Worm (Caenorhabditis elegans): ENCODE results near the gene F47D12.6.

Gene F47D12.6

DNA sequence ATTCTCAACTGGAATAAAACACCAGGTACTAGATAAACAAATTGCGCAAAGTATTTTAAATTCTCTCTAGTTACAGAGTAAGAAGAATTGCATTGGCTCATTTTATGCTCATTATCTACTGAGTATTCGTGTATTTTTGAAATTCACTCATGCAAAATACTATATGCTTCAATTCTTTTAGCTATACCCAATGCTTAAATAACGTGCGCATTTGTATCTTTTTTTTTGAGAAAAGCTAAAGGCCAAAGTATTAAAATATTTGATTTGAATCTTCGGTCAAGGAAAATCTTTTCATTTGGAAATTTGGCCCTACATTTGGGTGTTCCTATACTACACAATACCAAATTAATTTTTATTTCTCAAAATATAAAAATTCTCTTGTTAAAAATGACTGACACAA is 25.1 kb downstream of the F47D12.6 start, which contains the start of gene srg-4:
Gene srg-4, minus strand, starts transcription at position 101 of the 400 bp plus-strand sequence.
- TF ChIP-seq hmg-11 (tag; optimal IDR thresholded peaks at IDR 0.05): no peak
- no peak for TF ChIP-seq nhr-12 (tag; optimal IDR thresholded peaks at IDR 0.05)
- no peak for TF ChIP-seq nhr-43 (tag; optimal IDR thresholded peaks at IDR 0.05; ENCODE audit: poor library complexity, severe bottlenecking)
- no peak for TF ChIP-seq ceh-28 (tag; optimal IDR thresholded peaks at IDR 0.05)
- TF ChIP-seq fkh-10 (GFP tag; optimal IDR thresholded peaks at IDR 0.05): no peak
- TF ChIP-seq mdl-1 (tag; optimal IDR thresholded peaks at IDR 0.05): no peak
- TF ChIP-seq mml-1 (tag; optimal IDR thresholded peaks at IDR 0.05): no peak

DNA sequence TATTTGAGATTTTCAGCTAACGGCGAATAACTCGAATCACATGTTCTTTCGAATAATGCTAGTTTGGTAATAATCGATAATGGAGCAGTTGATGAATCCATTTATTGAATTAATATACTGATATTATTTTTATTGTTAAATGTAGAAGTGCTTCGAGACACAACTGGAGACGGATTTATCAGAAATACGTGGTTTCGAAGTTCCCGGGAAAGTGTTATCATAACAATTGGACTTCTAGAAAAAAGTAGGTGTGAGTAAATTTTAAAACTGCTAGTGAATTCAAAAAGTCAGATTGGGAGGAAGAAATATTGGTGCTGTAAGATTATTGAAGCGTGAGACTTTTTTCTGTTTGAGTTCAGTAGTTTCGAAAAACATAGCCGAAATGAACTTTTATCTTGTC is 27.0 kb downstream of the F47D12.6 start, which contains the start of gene srg-2:
Gene srg-2, minus strand, starts transcription at position 101 of the 400 bp plus-strand sequence.
- TF ChIP-seq nhr-23 (tag; optimal IDR thresholded peaks at IDR 0.05) (no peak), nhr-43 (tag; optimal IDR thresholded peaks at IDR 0.05; ENCODE audit: poor library complexity, severe bottlenecking) (no peak), ztf-11 (tag; optimal IDR thresholded peaks at IDR 0.05) (no peak), zag-1 (tag; optimal IDR thresholded peaks at IDR 0.05) (no peak), ceh-82 (tag; optimal IDR thresholded peaks at IDR 0.05) (no peak), R02D3.7 (tag; optimal IDR thresholded peaks at IDR 0.05) (no peak), aly-2 (tag; optimal IDR thresholded peaks at IDR 0.05) (no peak), unc-62 (GFP tag; optimal IDR thresholded peaks at IDR 0.05) (no peak), unc-39 (tag; optimal IDR thresholded peaks at IDR 0.05) (no peak), ztf-4 (tag; optimal IDR thresholded peaks at IDR 0.05) (no peak)

DNA sequence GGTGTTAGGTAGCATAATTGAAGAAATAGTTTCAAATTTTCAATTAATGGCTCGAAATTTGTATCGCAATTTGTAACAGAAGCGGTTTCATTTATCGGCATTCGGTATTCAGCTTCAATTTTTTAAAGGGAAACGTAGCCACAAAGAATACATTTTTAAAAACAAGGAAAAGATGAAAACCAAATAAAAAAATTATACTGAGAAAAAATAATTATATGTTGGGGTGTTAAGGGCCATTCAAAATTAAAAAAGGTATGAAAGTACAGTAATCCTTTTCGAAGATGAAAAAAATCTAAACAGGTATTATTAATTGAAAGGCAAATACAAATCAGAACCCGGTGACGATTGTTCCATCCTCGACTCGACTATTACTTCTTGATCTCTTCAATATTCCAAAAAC is 28.8 kb downstream of the F47D12.6 start, which contains the start of gene srg-1:
Gene srg-1, minus strand, starts transcription at position 101 of the 400 bp plus-strand sequence.
- no peak for TF ChIP-seq egl-5 (tag; optimal IDR thresholded peaks at IDR 0.05)
- TF ChIP-seq nhr-11 (tag; optimal IDR thresholded peaks at IDR 0.05): no peak
- TF ChIP-seq tbx-2 (tag; optimal IDR thresholded peaks at IDR 0.05): no peak
- no peak for TF ChIP-seq ceh-28 (tag; optimal IDR thresholded peaks at IDR 0.05)
- TF ChIP-seq ztf-4 (tag; optimal IDR thresholded peaks at IDR 0.05): no peak

DNA sequence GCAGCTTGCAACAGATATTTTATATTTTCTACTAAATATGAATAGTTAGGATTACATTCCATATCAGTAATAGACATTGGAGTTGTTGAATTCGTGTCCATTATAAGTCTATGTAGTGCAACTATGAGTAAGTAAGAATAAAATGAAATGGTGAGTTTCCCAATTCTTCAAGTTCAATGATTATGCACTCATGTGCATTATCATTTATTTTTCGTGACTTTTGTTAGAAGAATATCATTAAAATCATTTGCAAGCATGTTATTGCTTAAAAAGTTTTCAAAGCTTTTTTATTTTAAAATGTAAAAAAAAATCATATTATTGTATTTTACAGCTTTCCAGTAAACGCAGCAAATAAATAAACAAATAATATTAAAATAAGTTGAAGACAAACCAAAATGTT is 30.4 kb downstream of the F47D12.6 start, which contains the start of gene srg-9:
Gene srg-9, minus strand, starts transcription at position 101 of the 400 bp plus-strand sequence.
- TF ChIP-seq sea-2 (GFP tag; optimal IDR thresholded peaks at IDR 0.05) (no peak), eor-1 (tag; optimal IDR thresholded peaks at IDR 0.05) (no peak), nhr-76 (tag; optimal IDR thresholded peaks at IDR 0.05) (no peak), nhr-25 (tag; optimal IDR thresholded peaks at IDR 0.05) (no peak), nhr-77 (tag; optimal IDR thresholded peaks at IDR 0.05) (no peak), nhr-23 (tag; optimal IDR thresholded peaks at IDR 0.05) (no peak), fkh-2 (tag; optimal IDR thresholded peaks at IDR 0.05) (no peak), nhr-67 (tag; optimal IDR thresholded peaks at IDR 0.05) (no peak)

DNA sequence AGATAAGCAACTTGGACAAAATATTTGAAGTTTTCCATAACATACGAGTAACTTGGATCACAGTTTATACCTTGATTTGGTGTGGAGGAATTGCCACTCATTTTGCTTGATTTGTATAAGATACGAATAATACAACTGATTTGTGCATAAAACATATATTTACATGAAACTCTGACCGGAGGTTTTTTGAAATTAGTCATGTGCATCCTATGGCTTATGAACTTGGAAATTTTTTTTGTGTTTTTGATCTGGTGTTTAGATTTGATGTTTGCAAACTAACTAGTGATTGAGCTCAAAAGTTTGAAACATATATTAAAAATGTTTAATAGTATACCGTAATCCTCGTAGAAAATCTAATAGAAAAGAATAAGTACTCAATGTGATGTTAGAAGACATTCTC is 32.4 kb downstream of the F47D12.6 start, which contains the start of gene srg-8:
Gene srg-8, minus strand, starts transcription at position 101 of the 400 bp plus-strand sequence.
- no peak for TF ChIP-seq unc-62 (GFP tag; optimal IDR thresholded peaks at IDR 0.05)

DNA sequence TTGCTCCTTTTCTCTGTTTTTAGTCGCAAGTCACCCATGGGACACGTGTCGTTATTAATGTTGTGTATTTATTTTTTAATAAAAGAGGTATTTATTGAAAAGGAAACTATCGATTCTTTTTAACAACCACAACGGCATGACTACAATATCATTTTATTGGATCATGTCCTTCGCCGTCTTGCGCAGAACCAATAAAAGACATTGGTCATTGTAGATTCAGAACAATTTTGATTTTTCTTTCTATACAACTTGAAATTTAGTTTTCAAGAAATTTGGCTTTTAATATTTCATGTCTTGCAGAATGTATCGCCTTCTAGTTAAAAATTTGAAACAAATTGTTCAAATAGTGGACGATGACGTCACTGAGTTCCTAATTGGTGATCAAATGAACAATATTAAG is 35.6 kb downstream of the F47D12.6 start, which contains the start of gene amdh-1:
Gene amdh-1, plus strand, starts transcription at position 301 of the 400 bp plus-strand sequence.
- TF ChIP-seq nhr-237 (tag; optimal IDR thresholded peaks at IDR 0.05) (no peak), lin-15B (tag; optimal IDR thresholded peaks at IDR 0.05) (no peak), tbx-2 (tag; optimal IDR thresholded peaks at IDR 0.05) (no peak), ztf-11 (tag; optimal IDR thresholded peaks at IDR 0.05) (no peak), lsy-12 (tag; optimal IDR thresholded peaks at IDR 0.05) (no peak), daf-12 (tag; optimal IDR thresholded peaks at IDR 0.05) (no peak), fos-1 (tag; optimal IDR thresholded peaks at IDR 0.05) (no peak), skn-1 (tag; optimal IDR thresholded peaks at IDR 0.05) (no peak), elt-3 (tag; optimal IDR thresholded peaks at IDR 0.05) (no peak), unc-62 (GFP tag; optimal IDR thresholded peaks at IDR 0.05) (no peak), jun-1 (tag; optimal IDR thresholded peaks at IDR 0.05) (no peak), lin-39 (tag; optimal IDR thresholded peaks at IDR 0.05) (no peak)
